Fruit fly (Drosophila melanogaster) whole organism, pupa: ENCODE results near the gene CG7294.

Experiments used
- CG10348 ChIP-seq: fragments of 200-800 bp; sonication (Bioruptor generic); IDR thresholded peaks from 2 replicates; pipeline ENCODE4 v1.3.6; 2022; ENCODE audit warnings: missing biosample characterization, missing genetic modification characterization
- CG12605 ChIP-seq: fragments of 200-800 bp; sonication (Bioruptor generic); IDR thresholded peaks from 2 replicates; pipeline ENCODE4 v1.3.6; 2022; ENCODE audit warnings: missing biosample characterization, missing genetic modification characterization
- CG13204 ChIP-seq: fragments of 200-800 bp; sonication (Bioruptor generic); optimal IDR thresholded peaks from 2 replicates; lab custom pipeline; 2018; ENCODE audit warnings: missing biosample characterization, mild to moderate bottlenecking, missing genetic modification characterization, moderate library complexity
- CG14655 ChIP-seq: fragments of 200-800 bp; sonication (Bioruptor generic); optimal IDR thresholded peaks from 3 replicates; lab custom pipeline; 2017; ENCODE audit warnings: mild to moderate bottlenecking, missing biosample characterization, missing genetic modification reagents, missing genetic modification characterization
- CG15710 ChIP-seq: fragments of 200-800 bp; sonication (Bioruptor generic); optimal IDR thresholded peaks from 2 replicates; lab custom pipeline; 2018; ENCODE audit warnings: missing biosample characterization, mild to moderate bottlenecking, missing genetic modification characterization, moderate library complexity
- CG32121 ChIP-seq: fragments of 200-800 bp; sonication (Bioruptor generic); IDR thresholded peaks from 2 replicates; pipeline ENCODE4 v1.3.6; 2022; ENCODE audit warnings: missing biosample characterization, missing genetic modification characterization
- CG4496 ChIP-seq: fragments of 200-800 bp; sonication (Bioruptor generic); IDR thresholded peaks from 3 replicates; pipeline ENCODE4 v1.3.6; 2022; ENCODE audit warnings: missing biosample characterization, missing genetic modification characterization
- CG8159 ChIP-seq: fragments of 200-800 bp; sonication (Bioruptor generic); optimal IDR thresholded peaks from 3 replicates; lab custom pipeline; 2018; ENCODE audit warnings: missing biosample characterization, mild to moderate bottlenecking, missing genetic modification characterization, moderate library complexity
- CG9948 ChIP-seq: fragments of 200-800 bp; sonication (Bioruptor generic); optimal IDR thresholded peaks from 2 replicates; lab custom pipeline; 2018; ENCODE audit warnings: missing biosample characterization, mild to moderate bottlenecking, missing genetic modification characterization, moderate library complexity
- Pif1B ChIP-seq: fragments of 200-800 bp; sonication (Bioruptor generic); optimal IDR thresholded peaks from 3 replicates; lab custom pipeline; 2016; ENCODE audit warnings: missing biosample characterization, missing genetic modification characterization
- fd96Ca ChIP-seq: fragments of 200-800 bp; sonication (Bioruptor generic); IDR thresholded peaks from 3 replicates; pipeline ENCODE4 v1.3.6; 2022; ENCODE audit warnings: missing biosample characterization, missing genetic modification characterization
- gl ChIP-seq: fragments of 200-800 bp; sonication (Bioruptor generic); optimal IDR thresholded peaks from 2 replicates; lab custom pipeline; 2018; ENCODE audit warnings: missing biosample characterization, mild to moderate bottlenecking, missing genetic modification characterization
- rn ChIP-seq: fragments of 200-800 bp; sonication (Bioruptor generic); IDR thresholded peaks from 2 replicates; pipeline ENCODE4 v1.3.6; 2022; ENCODE audit warnings: missing biosample characterization, missing genetic modification characterization

DNA sequence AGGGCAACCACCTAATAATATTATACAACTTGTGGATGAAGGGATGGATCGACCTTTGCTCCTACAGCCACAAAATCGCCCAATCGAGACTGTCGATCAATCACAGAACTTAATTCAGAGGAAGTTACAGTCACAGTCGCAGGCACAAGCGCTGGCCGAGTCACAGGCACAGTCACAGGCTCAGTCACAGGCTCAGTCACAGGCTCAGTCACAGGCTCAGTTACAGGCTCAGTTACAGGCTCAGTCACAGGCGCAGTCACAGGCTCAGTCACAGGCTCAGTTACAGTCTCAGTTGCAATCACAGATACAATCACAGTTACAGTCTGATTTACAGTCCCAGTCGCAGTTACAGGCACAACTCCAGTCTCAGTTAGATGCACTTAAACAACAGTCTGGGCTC, 42.3 kb downstream of the CG7294 start:
- no peak for TF ChIP-seq Pif1B
- no peak for TF ChIP-seq CG10348 (GFP tag; lab: Robert Waterston, UW)
- no peak for TF ChIP-seq CG14655 (GFP tag; lab: Kevin White, UChicago)
- TF ChIP-seq CG4496 (GFP tag; lab: Robert Waterston, UW) = no peak
- no peak for TF ChIP-seq CG13204 (GFP tag; lab: Kevin White, UChicago)
- TF ChIP-seq CG32121 (GFP tag; lab: Robert Waterston, UW) = no peak
- TF ChIP-seq CG15710 (tag; lab: Kevin White, UChicago) = no peak
- TF ChIP-seq CG8159 (tag; lab: Kevin White, UChicago) = no peak
- no peak for TF ChIP-seq rn (GFP tag; lab: Robert Waterston, UW)
- TF ChIP-seq gl (tag; lab: Kevin White, UChicago) = no peak
- TF ChIP-seq CG9948 (tag; lab: Kevin White, UChicago) = no peak
- no peak for TF ChIP-seq fd96Ca (GFP tag; lab: Robert Waterston, UW)
- TF ChIP-seq CG12605 = no peak
